Worm (Caenorhabditis elegans) whole organism, L2 larva: ENCODE results near the gene ccpp-6.

Source experiments
- ceh-16 ChIP-seq: fragments of 150-350 bp; optimal IDR thresholded peaks from 2 replicates; lab custom pipeline; 2014; ENCODE audit warnings: missing biosample characterization, missing genetic modification characterization
- mdl-1 ChIP-seq, 2 experiments: fragments of 150-350 bp in 1 of 2; sonication (generic microtip) in 1 of 2; optimal IDR thresholded peaks; 2 replicates each; lab custom pipeline; 2017; ENCODE audit warnings: missing biosample characterization in 2 of 2, missing genetic modification characterization in 2 of 2
- nhr-11 ChIP-seq: fragments of 150-350 bp; optimal IDR thresholded peaks from 2 replicates; lab custom pipeline; 2014; ENCODE audit warnings: missing biosample characterization, missing genetic modification characterization
- nhr-12 ChIP-seq: fragments of 150-350 bp; optimal IDR thresholded peaks from 2 replicates; lab custom pipeline; 2014; ENCODE audit warnings: missing biosample characterization, missing genetic modification characterization
- nhr-25 ChIP-seq: fragments of 150-350 bp; sonication (generic microtip); optimal IDR thresholded peaks from 3 replicates; lab custom pipeline; 2014; ENCODE audit warnings: missing biosample characterization, missing genetic modification characterization
- unc-39 ChIP-seq: fragments of 150-350 bp; optimal IDR thresholded peaks from 2 replicates; lab custom pipeline; 2014; ENCODE audit warnings: missing biosample characterization, missing genetic modification characterization
- ztf-4 ChIP-seq: fragments of 150-350 bp; optimal IDR thresholded peaks from 2 replicates; lab custom pipeline; 2014; ENCODE audit warnings: missing biosample characterization, missing genetic modification characterization

- TF ChIP-seq ceh-16 (tag; lab: Kevin White, UChicago) (no peak), nhr-11 (tag; lab: Kevin White, UChicago) (no peak), nhr-25 (tag; lab: Kevin White, UChicago) (no peak), nhr-12 (tag; lab: Kevin White, UChicago) (no peak), mdl-1 (tag; optimal IDR thresholded peaks at IDR 0.05; lab: Kevin White, UChicago) (no peak), unc-39 (tag; lab: Kevin White, UChicago) (no peak), ztf-4 (tag; lab: Kevin White, UChicago) (no peak)
Observed at ce11 chrII:5359252-5359651, 27.9 kb downstream of the ccpp-6 start, which contains the start of gene sec-6.
